Fruit fly (Drosophila melanogaster): Measurements from ENCODE around the gene Rop.
A peak's percentile ranks its signal among the peaks of the same experiment; 100 is the strongest.

Gene Rop

DNA sequence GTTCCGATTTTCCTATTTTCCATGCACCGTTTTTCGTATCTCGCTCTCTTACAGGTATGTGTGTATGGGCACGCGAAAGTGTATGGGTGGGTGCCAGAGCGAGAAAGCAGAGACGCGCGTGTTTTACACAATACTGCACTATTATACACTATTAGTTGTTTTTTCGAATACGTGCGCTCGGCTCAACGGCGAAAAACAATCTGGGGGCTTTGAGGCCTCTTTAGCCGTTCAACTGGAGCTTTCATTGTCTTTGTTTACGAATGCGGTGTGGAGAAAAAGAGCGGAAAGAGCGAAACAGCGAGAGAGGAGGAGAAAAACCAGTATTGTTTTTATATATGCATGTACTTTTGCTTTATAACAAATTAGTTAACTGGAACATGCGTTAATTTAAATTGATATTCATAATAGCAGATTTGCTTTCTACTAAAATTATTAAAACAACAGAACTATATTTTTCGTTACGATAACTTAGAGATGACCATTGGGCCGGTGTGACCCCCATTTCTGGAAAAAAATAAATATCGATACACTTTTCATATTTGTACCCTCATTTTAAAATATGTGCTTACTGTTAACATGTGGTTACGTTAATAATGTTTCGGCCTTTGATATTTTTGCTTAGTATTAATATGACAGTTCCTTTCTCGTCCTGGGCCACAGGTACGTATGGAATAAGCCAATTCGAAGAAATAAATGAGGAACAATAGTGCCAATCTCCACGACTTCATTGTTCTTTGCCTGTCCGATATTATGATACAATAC is 36.1 kb downstream of the Rop start, which contains the start of gene CG14995 (continued):
- no peak for TF ChIP-seq CkIIα-i1 (GFP tag; IDR thresholded peaks at IDR 0.05)
- TF ChIP-seq CG32767 (GFP tag; IDR thresholded peaks at IDR 0.05), result peak; percentile 18; the same call in 1 of the 2 replicates
- TF ChIP-seq CG12391 (tag; optimal IDR thresholded peaks at IDR 0.05), result peak; percentile 0
- no peak for TF ChIP-seq CG9215 (GFP tag; IDR thresholded peaks at IDR 0.05)
- no peak for TF ChIP-seq Hr51 (GFP tag; optimal IDR thresholded peaks at IDR 0.05)
- TF ChIP-seq Nf-YB (GFP tag; optimal IDR thresholded peaks at IDR 0.05), result no peak
- peak; percentile 15 for TF ChIP-seq Blimp-1 (GFP tag; optimal IDR thresholded peaks at IDR 0.05)
- no peak for TF ChIP-seq CG12942 (GFP tag; optimal IDR thresholded peaks at IDR 0.05)
- no peak for TF ChIP-seq CG30403 (GFP tag; optimal IDR thresholded peaks at IDR 0.05)
- peak; percentile 21 for TF ChIP-seq salm (tag; optimal IDR thresholded peaks at IDR 0.05)
- TF ChIP-seq Hmr (GFP tag; optimal IDR thresholded peaks at IDR 0.05), result peak; percentile 45
- no peak for TF ChIP-seq Asciz (GFP tag; optimal IDR thresholded peaks at IDR 0.05)
- TF ChIP-seq stc (GFP tag; IDR thresholded peaks at IDR 0.05), result no peak; the same call in 1 of the 2 replicates
- no peak for TF ChIP-seq CG15269 (tag; optimal IDR thresholded peaks at IDR 0.05)
- no peak for TF ChIP-seq CG6689 (GFP tag; IDR thresholded peaks at IDR 0.05)
- no peak for TF ChIP-seq pum (GFP tag; optimal IDR thresholded peaks at IDR 0.05)
- peak; percentile 49 for TF ChIP-seq row (GFP tag; IDR thresholded peaks at IDR 0.05)
- TF ChIP-seq CG12299 (tag; optimal IDR thresholded peaks at IDR 0.05), result peak; percentile 64
- TF ChIP-seq CG11695 (GFP tag; IDR thresholded peaks at IDR 0.05), result peak; percentile 22; the same call in 1 of the 3 replicates
- TF ChIP-seq gsb-n (tag; optimal IDR thresholded peaks at IDR 0.05), result no peak
- TF ChIP-seq Oaz (GFP tag; IDR thresholded peaks at IDR 0.05), result no peak
- no peak for TF ChIP-seq ERR (GFP tag; optimal IDR thresholded peaks at IDR 0.05)
- TF ChIP-seq Xbp1 (GFP tag; optimal IDR thresholded peaks at IDR 0.05), result no peak
- TF ChIP-seq CG12071 (GFP tag; optimal IDR thresholded peaks at IDR 0.05), result peak; percentile 61
- TF ChIP-seq MBD-R2 (GFP tag; IDR thresholded peaks at IDR 0.05), result 0 out of 2 replicates have a peak, but pooled peaks have one; percentile 21
- peak; percentile 30 for TF ChIP-seq CG2116 (GFP tag; optimal IDR thresholded peaks at IDR 0.05)
- TF ChIP-seq CG12219 (GFP tag; optimal IDR thresholded peaks at IDR 0.05), result no peak
- no peak for TF ChIP-seq CG1024 (GFP tag; IDR thresholded peaks at IDR 0.05)
- TF ChIP-seq Nf-YA (GFP tag; IDR thresholded peaks at IDR 0.05), result no peak
- no peak for TF ChIP-seq CG9876 (GFP tag; optimal IDR thresholded peaks at IDR 0.05)
- TF ChIP-seq PHDP (tag; optimal IDR thresholded peaks at IDR 0.05), result peak; percentile 50
- TF ChIP-seq ind (GFP tag; optimal IDR thresholded peaks at IDR 0.05), result no peak
- TF ChIP-seq Meics (GFP tag; optimal IDR thresholded peaks at IDR 0.05), result peak; percentile 20
- TF ChIP-seq mld (GFP tag; IDR thresholded peaks at IDR 0.05; ENCODE audit: partially characterized antibody), result no peak
- TF ChIP-seq CG9932 (GFP tag; IDR thresholded peaks at IDR 0.05), result no peak
- no peak for TF ChIP-seq CG4282 (GFP tag; optimal IDR thresholded peaks at IDR 0.05)
- TF ChIP-seq CG18262 (tag; optimal IDR thresholded peaks at IDR 0.05), result no peak
- no peak for TF ChIP-seq eve (GFP tag; optimal IDR thresholded peaks at IDR 0.05)
- TF ChIP-seq rib (GFP tag; IDR thresholded peaks at IDR 0.05), result no peak
- no peak for TF ChIP-seq Six4 (GFP tag; optimal IDR thresholded peaks at IDR 0.05)
- peak; percentile 56 for TF ChIP-seq CG7987 (GFP tag; optimal IDR thresholded peaks at IDR 0.05)
- TF ChIP-seq pros (GFP tag; optimal IDR thresholded peaks at IDR 0.05), result no peak
- no peak for TF ChIP-seq gce (GFP tag; IDR thresholded peaks at IDR 0.05)
- no peak for TF ChIP-seq CG11085 (GFP tag; IDR thresholded peaks at IDR 0.05)
- no peak for TF ChIP-seq toy (GFP tag; IDR thresholded peaks at IDR 0.05)
- TF ChIP-seq CG34376 (GFP tag; optimal IDR thresholded peaks at IDR 0.05), result peak; percentile 71
- TF ChIP-seq chn (GFP tag; optimal IDR thresholded peaks at IDR 0.05), result no peak
- TF ChIP-seq cg (GFP tag; optimal IDR thresholded peaks at IDR 0.05), result peak; percentile 87
- peak; percentile 51 for TF ChIP-seq fd64A (GFP tag; optimal IDR thresholded peaks at IDR 0.05)
- no peak for TF ChIP-seq CG9609 (GFP tag; optimal IDR thresholded peaks at IDR 0.05)
